Fruit fly (Drosophila melanogaster) whole organism, adult: Measurements from ENCODE around the gene Sys1.

Experiments used
- CG11617 ChIP-seq: fragments of 200-800 bp; sonication (Bioruptor generic); optimal IDR thresholded peaks from 2 replicates; lab custom pipeline; 2017; ENCODE audit warnings: mild to moderate bottlenecking, missing biosample characterization, missing genetic modification reagents, missing genetic modification characterization
- Clk ChIP-seq: fragments of 200-800 bp; sonication (Bioruptor generic); optimal IDR thresholded peaks from 2 replicates; lab custom pipeline; 2017; ENCODE audit warnings: missing biosample characterization, missing genetic modification characterization
- Hr96 ChIP-seq: fragments of 200-800 bp; sonication (Bioruptor generic); optimal IDR thresholded peaks from 2 replicates; lab custom pipeline; 2016; ENCODE audit warnings: missing biosample characterization, missing genetic modification characterization
- bab1 ChIP-seq: fragments of 200-800 bp; sonication (Bioruptor generic); optimal IDR thresholded peaks from 3 replicates; lab custom pipeline; 2019; ENCODE audit warnings: missing biosample characterization, mild to moderate bottlenecking, missing genetic modification characterization, moderate library complexity
- cic ChIP-seq: fragments of 200-800 bp; sonication (Bioruptor generic); optimal IDR thresholded peaks from 2 replicates; lab custom pipeline; 2017; ENCODE audit warnings: missing biosample characterization, mild to moderate bottlenecking, missing genetic modification characterization, moderate library complexity
- kay ChIP-seq: fragments of 200-800 bp; sonication (Bioruptor generic); peaks from one replicate; lab custom pipeline; 2016; ENCODE audit warnings: missing biosample characterization, missing genetic modification characterization, borderline replicate concordance
- tj ChIP-seq: fragments of 200-800 bp; sonication (Bioruptor generic); optimal IDR thresholded peaks from 3 replicates; lab custom pipeline; 2017; ENCODE audit warnings: missing biosample characterization, mild to moderate bottlenecking, missing genetic modification characterization, moderate library complexity

dm6 chr3R:8663668-8664283, 11.2 kb downstream of the Sys1 start, which contains the start of gene CG8032:
- TF ChIP-seq tj (peak; percentile 25), cic (GFP tag; lab: Kevin White, UChicago) (peak; percentile 45), kay (peak; percentile 96), CG11617 (GFP tag; lab: Kevin White, UChicago) (peak; percentile 67), Hr96 (GFP tag; lab: Kevin White, UChicago) (peak; percentile 70), Clk (GFP tag; lab: Kevin White, UChicago) (no peak), bab1 (GFP tag; lab: Kevin White, UChicago) (peak; percentile 12)
